Worm (Caenorhabditis elegans): ENCODE data around the gene nfki-1.

DNA sequence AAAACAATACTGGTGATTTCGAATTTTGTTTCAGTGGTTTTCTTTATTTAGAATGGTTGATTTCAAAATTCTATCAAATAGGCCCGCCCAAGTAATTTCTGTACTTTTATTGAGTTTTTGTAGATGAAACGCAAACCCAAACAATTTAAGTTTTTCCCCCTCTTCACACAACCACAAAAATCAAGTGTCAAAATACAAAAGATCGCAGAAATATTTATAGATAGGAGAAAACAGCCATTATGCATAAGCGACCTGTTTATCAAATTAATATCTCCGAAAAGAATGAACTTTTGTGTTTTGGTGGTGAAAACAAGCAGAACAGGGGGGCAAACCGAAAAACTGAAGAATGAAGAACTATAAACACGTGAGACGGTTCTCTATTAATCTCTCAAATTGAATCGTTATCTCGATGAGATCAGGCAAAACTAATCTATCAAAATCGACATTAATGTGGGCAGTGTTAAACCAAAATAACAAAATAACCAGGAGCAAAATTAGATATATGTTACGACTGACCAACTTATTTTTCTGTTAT, 29.1 kb downstream of the nfki-1 start:
- TF ChIP-seq nhr-237 (tag; optimal IDR thresholded peaks at IDR 0.05): no peak
- no peak for TF ChIP-seq snpc-4 (tag; optimal IDR thresholded peaks at IDR 0.05)
- no peak for TF ChIP-seq elt-3 (tag; optimal IDR thresholded peaks at IDR 0.05)
- no peak for TF ChIP-seq unc-62 (GFP tag; optimal IDR thresholded peaks at IDR 0.05)
- TF ChIP-seq mls-2 (tag; optimal IDR thresholded peaks at IDR 0.05): no peak
- TF ChIP-seq ces-1 (GFP tag; optimal IDR thresholded peaks at IDR 0.05): no peak
- TF ChIP-seq zip-8 (tag; optimal IDR thresholded peaks at IDR 0.05): no peak
- no peak for TF ChIP-seq mep-1 (tag; optimal IDR thresholded peaks at IDR 0.05)
- TF ChIP-seq elt-1 (tag; optimal IDR thresholded peaks at IDR 0.05; ENCODE audit: borderline replicate concordance, insufficient read depth): peak; percentile 44
- TF ChIP-seq ceh-83 (GFP tag; optimal IDR thresholded peaks at IDR 0.05): no peak

Measured in whole organism, mixed stage, embryonic.